Worm (Caenorhabditis elegans) whole organism, mixed stage, embryonic: ENCODE data around the gene sumv-2.

Source experiments
- flh-1 ChIP-seq: fragments of 200-800 bp; sonication (Bioruptor generic); optimal IDR thresholded peaks from 2 replicates; lab custom pipeline; 2018; ENCODE audit warnings: mild to moderate bottlenecking, missing genetic modification characterization, moderate library complexity, missing compliant biosample characterization
- lsy-2 ChIP-seq: fragments of 150-350 bp; optimal IDR thresholded peaks from 2 replicates; lab custom pipeline; 2014; ENCODE audit warnings: missing biosample characterization, missing genetic modification characterization
- mep-1 ChIP-seq: fragments of 150-350 bp; optimal IDR thresholded peaks from 2 replicates; lab custom pipeline; 2017; ENCODE audit warnings: missing biosample characterization, missing genetic modification reagents, missing genetic modification characterization, inconsistent platforms
- nhr-237 ChIP-seq: fragments of 150-350 bp; optimal IDR thresholded peaks from 2 replicates; lab custom pipeline; 2014; ENCODE audit warnings: missing biosample characterization, missing genetic modification characterization
- nhr-28 ChIP-seq: fragments of 150-350 bp; optimal IDR thresholded peaks from 2 replicates; lab custom pipeline; 2014; ENCODE audit warnings: missing biosample characterization, missing genetic modification characterization
- nhr-76 ChIP-seq: sonication (generic microtip); optimal IDR thresholded peaks from 2 replicates; lab custom pipeline; 2017; ENCODE audit warnings: missing biosample characterization, missing genetic modification characterization
- pha-4 ChIP-seq: fragments of 150-350 bp; optimal IDR thresholded peaks from 2 replicates; lab custom pipeline; 2018; ENCODE audit warnings: missing biosample characterization, missing genetic modification reagents, missing genetic modification characterization
- sptf-1 ChIP-seq: sonication (generic microtip); optimal IDR thresholded peaks from 2 replicates; lab custom pipeline; 2017; ENCODE audit warnings: mild to moderate bottlenecking, missing genetic modification characterization, moderate library complexity, missing compliant biosample characterization
- unc-62 ChIP-seq: fragments of 150-350 bp; optimal IDR thresholded peaks from 2 replicates; lab custom pipeline; 2014; ENCODE audit warnings: missing biosample characterization, missing genetic modification reagents, missing genetic modification characterization
- zip-8 ChIP-seq: fragments of 150-350 bp; optimal IDR thresholded peaks from 2 replicates; lab custom pipeline; 2014; ENCODE audit warnings: missing biosample characterization, missing genetic modification characterization
- ztf-11 ChIP-seq: fragments of 150-350 bp; optimal IDR thresholded peaks from 2 replicates; lab custom pipeline; 2014; ENCODE audit warnings: missing biosample characterization, missing genetic modification characterization

ce11 chrV:4662400-4662799 is 45.0 kb downstream of the sumv-2 start, which contains the start of gene srx-74:
- TF ChIP-seq unc-62 (GFP tag; lab: Kevin White, UChicago) (no peak), nhr-237 (tag; lab: Kevin White, UChicago) (no peak), flh-1 (no peak), mep-1 (tag; lab: Kevin White, UChicago) (no peak), nhr-76 (tag; lab: Kevin White, UChicago) (no peak), zip-8 (tag; lab: Kevin White, UChicago) (no peak), pha-4 (tag; lab: Kevin White, UChicago) (no peak), sptf-1 (tag; lab: Kevin White, UChicago) (no peak), nhr-28 (tag; lab: Kevin White, UChicago) (no peak), ztf-11 (tag; lab: Kevin White, UChicago) (no peak), lsy-2 (tag; lab: Kevin White, UChicago) (no peak)
